Worm (Caenorhabditis elegans) whole organism, L4/young adult: ENCODE data around the gene C43F9.11.

Source experiments
- W03F9.2 ChIP-seq: fragments of 150-350 bp; optimal IDR thresholded peaks from 2 replicates; lab custom pipeline; 2014; ENCODE audit warnings: missing biosample characterization, missing genetic modification characterization
- dao-5 ChIP-seq: sonication (generic microtip); optimal IDR thresholded peaks from 2 replicates; lab custom pipeline; 2016; ENCODE audit warnings: missing genotype, missing genetic modification characterization, moderate library complexity, missing compliant biosample characterization
- him-1 ChIP-seq: sonication (generic microtip); optimal IDR thresholded peaks from 2 replicates; lab custom pipeline; 2016; ENCODE audit warnings: missing genotype, missing genetic modification reagents, missing genetic modification characterization, missing compliant biosample characterization

DNA sequence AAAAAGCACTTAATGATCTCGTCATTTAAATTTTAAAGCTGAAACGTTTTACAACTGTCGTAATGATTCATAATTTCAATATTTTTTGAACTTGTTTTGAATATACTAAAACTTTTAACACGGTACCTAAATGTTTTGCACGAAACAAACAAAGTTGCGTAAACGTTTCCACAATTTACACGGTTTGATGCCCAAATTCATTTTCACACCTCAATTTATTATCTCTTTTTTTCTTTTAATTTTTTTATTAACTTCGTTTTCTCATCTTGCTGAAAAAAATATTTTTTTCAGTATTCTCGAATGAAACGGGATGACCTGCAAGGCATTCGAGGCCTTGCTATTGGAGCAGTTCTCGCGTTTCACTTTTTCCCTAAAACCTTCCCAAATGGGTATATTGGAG, 12.4 kb upstream of the C43F9.11 start, which contains the start of gene oac-8:
- no peak for TF ChIP-seq dao-5 (tag; lab: Kevin White, UChicago)
- TF ChIP-seq him-1 (tag; lab: Kevin White, UChicago) = no peak
- no peak for TF ChIP-seq W03F9.2 (tag; lab: Kevin White, UChicago)
